Worm (Caenorhabditis elegans) whole organism, L3 larva: ENCODE data around the gene srd-49.

ENCODE experiments used
- R02D3.7 ChIP-seq: fragments of 150-350 bp; optimal IDR thresholded peaks from 2 replicates; lab custom pipeline; 2014; ENCODE audit warnings: missing biosample characterization, missing genetic modification characterization
- ZK546.5 ChIP-seq: sonication (generic microtip); optimal IDR thresholded peaks from 2 replicates; lab custom pipeline; 2017; ENCODE audit warnings: missing biosample characterization, missing genetic modification characterization
- aly-2 ChIP-seq: fragments of 150-350 bp; optimal IDR thresholded peaks from 2 replicates; lab custom pipeline; 2014; ENCODE audit warnings: missing biosample characterization, missing genetic modification characterization
- ama-1 ChIP-seq: fragments of 150-350 bp; optimal IDR thresholded peaks from 2 replicates; lab custom pipeline; 2018
- ceh-28 ChIP-seq: fragments of 150-350 bp; optimal IDR thresholded peaks from 2 replicates; lab custom pipeline; 2014; ENCODE audit warnings: missing biosample characterization, missing genetic modification reagents, missing genetic modification characterization
- ceh-82 ChIP-seq: fragments of 150-350 bp; optimal IDR thresholded peaks from 2 replicates; lab custom pipeline; 2014; ENCODE audit warnings: missing biosample characterization, missing genetic modification characterization
- daf-12 ChIP-seq: fragments of 150-350 bp; optimal IDR thresholded peaks from 2 replicates; lab custom pipeline; 2014; ENCODE audit warnings: missing biosample characterization, missing genetic modification reagents, missing genetic modification characterization
- egl-27 ChIP-seq: sonication (generic microtip); optimal IDR thresholded peaks from 4 replicates; lab custom pipeline; 2017; ENCODE audit warnings: missing biosample characterization, missing genetic modification reagents, missing genetic modification characterization
- egl-5 ChIP-seq: fragments of 150-350 bp; optimal IDR thresholded peaks from 2 replicates; lab custom pipeline; 2017; ENCODE audit warnings: missing biosample characterization, missing genetic modification reagents, missing genetic modification characterization, inconsistent platforms
- elt-1 ChIP-seq: fragments of 150-350 bp; optimal IDR thresholded peaks from 2 replicates; lab custom pipeline; 2014; ENCODE audit warnings: missing biosample characterization, missing genetic modification characterization
- elt-2 ChIP-seq: sonication (generic microtip); optimal IDR thresholded peaks from 2 replicates; lab custom pipeline; 2016; ENCODE audit warnings: missing genetic modification reagents, mild to moderate bottlenecking, missing genetic modification characterization, missing compliant biosample characterization
- elt-3 ChIP-seq, 3 experiments: fragments of 150-350 bp in 1 of 3; sonication (generic microtip) in 2 of 3; optimal IDR thresholded peaks; 2 replicates in 2 of 3; 4 replicates in 1 of 3; lab custom pipeline; 2014 to 2017; ENCODE audit warnings: missing biosample characterization in 3 of 3, missing genetic modification characterization in 3 of 3
- fkh-10 ChIP-seq: sonication (generic microtip); optimal IDR thresholded peaks from 2 replicates; lab custom pipeline; 2017; ENCODE audit warnings: missing biosample characterization, missing genetic modification reagents, missing genetic modification characterization
- fkh-2 ChIP-seq: fragments of 150-350 bp; optimal IDR thresholded peaks from 2 replicates; lab custom pipeline; 2014; ENCODE audit warnings: missing biosample characterization, missing genetic modification reagents, missing genetic modification characterization
- fos-1 ChIP-seq: fragments of 150-350 bp; optimal IDR thresholded peaks from 2 replicates; lab custom pipeline; 2014; ENCODE audit warnings: missing biosample characterization, missing genetic modification characterization
- jun-1 ChIP-seq: fragments of 150-350 bp; optimal IDR thresholded peaks from 2 replicates; lab custom pipeline; 2014; ENCODE audit warnings: missing biosample characterization, missing genetic modification reagents, missing genetic modification characterization
- mdl-1 ChIP-seq: fragments of 150-350 bp; optimal IDR thresholded peaks from 2 replicates; lab custom pipeline; 2014; ENCODE audit warnings: missing biosample characterization, missing genetic modification characterization
- nfya-1 ChIP-seq: sonication (generic microtip); optimal IDR thresholded peaks from 2 replicates; lab custom pipeline; 2017; ENCODE audit warnings: missing genetic modification characterization, mild to moderate bottlenecking, missing compliant biosample characterization, antibody characterized with exemption, moderate library complexity; ENCODE audit not compliant: insufficient read depth
- nhr-11 ChIP-seq: fragments of 150-350 bp; optimal IDR thresholded peaks from 2 replicates; lab custom pipeline; 2014; ENCODE audit warnings: missing biosample characterization, missing genetic modification characterization
- nhr-12 ChIP-seq: fragments of 150-350 bp; optimal IDR thresholded peaks from 2 replicates; lab custom pipeline; 2014; ENCODE audit warnings: missing biosample characterization, missing genetic modification characterization
- nhr-23 ChIP-seq: fragments of 150-350 bp; optimal IDR thresholded peaks from 2 replicates; lab custom pipeline; 2014; ENCODE audit warnings: missing biosample characterization, missing genetic modification reagents, missing genetic modification characterization
- nhr-237 ChIP-seq: fragments of 150-350 bp; optimal IDR thresholded peaks from 2 replicates; lab custom pipeline; 2014; ENCODE audit warnings: missing biosample characterization, missing genetic modification characterization
- nhr-25 ChIP-seq: sonication (generic microtip); optimal IDR thresholded peaks from 2 replicates; lab custom pipeline; 2017; ENCODE audit warnings: missing biosample characterization, missing genetic modification characterization
- nhr-43 ChIP-seq: sonication (generic microtip); optimal IDR thresholded peaks from 2 replicates; lab custom pipeline; 2016; ENCODE audit warnings: mild to moderate bottlenecking, missing genetic modification characterization, missing compliant biosample characterization; ENCODE audit not compliant: poor library complexity, severe bottlenecking
- nhr-67 ChIP-seq: fragments of 150-350 bp; optimal IDR thresholded peaks from 2 replicates; lab custom pipeline; 2014; ENCODE audit warnings: missing biosample characterization, missing genetic modification characterization
- nhr-76 ChIP-seq: fragments of 150-350 bp; sonication (generic microtip); optimal IDR thresholded peaks from 5 replicates; lab custom pipeline; 2014; ENCODE audit warnings: missing biosample characterization, missing genetic modification characterization
- pha-4 ChIP-seq: fragments of 150-350 bp; optimal IDR thresholded peaks from 2 replicates; lab custom pipeline; 2014; ENCODE audit warnings: missing biosample characterization, missing genetic modification reagents, missing genetic modification characterization
- pqm-1 ChIP-seq: fragments of 150-350 bp; optimal IDR thresholded peaks from 2 replicates; lab custom pipeline; 2017; ENCODE audit warnings: missing biosample characterization, missing genetic modification characterization, inconsistent platforms
- sea-2 ChIP-seq: fragments of 150-350 bp; sonication (generic microtip); optimal IDR thresholded peaks from 4 replicates; lab custom pipeline; 2014; ENCODE audit warnings: missing biosample characterization, missing genetic modification reagents, missing genetic modification characterization
- skn-1 ChIP-seq: fragments of 150-350 bp; optimal IDR thresholded peaks from 2 replicates; lab custom pipeline; 2014; ENCODE audit warnings: missing biosample characterization, missing genetic modification characterization
- snpc-4 ChIP-seq: fragments of 150-350 bp; optimal IDR thresholded peaks from 2 replicates; lab custom pipeline; 2014; ENCODE audit warnings: missing biosample characterization, missing genetic modification characterization
- unc-39 ChIP-seq: sonication (generic microtip); optimal IDR thresholded peaks from 4 replicates; lab custom pipeline; 2017; ENCODE audit warnings: missing biosample characterization, missing genetic modification characterization
- unc-62 ChIP-seq: fragments of 150-350 bp; sonication (generic microtip); optimal IDR thresholded peaks from 4 replicates; lab custom pipeline; 2014; ENCODE audit warnings: missing biosample characterization, missing genetic modification reagents, missing genetic modification characterization
- zag-1 ChIP-seq: fragments of 150-350 bp; optimal IDR thresholded peaks from 2 replicates; lab custom pipeline; 2014; ENCODE audit warnings: missing biosample characterization, missing genetic modification characterization
- ztf-11 ChIP-seq: fragments of 150-350 bp; optimal IDR thresholded peaks from 2 replicates; lab custom pipeline; 2014; ENCODE audit warnings: missing biosample characterization, missing genetic modification characterization

srd-49 gene

DNA sequence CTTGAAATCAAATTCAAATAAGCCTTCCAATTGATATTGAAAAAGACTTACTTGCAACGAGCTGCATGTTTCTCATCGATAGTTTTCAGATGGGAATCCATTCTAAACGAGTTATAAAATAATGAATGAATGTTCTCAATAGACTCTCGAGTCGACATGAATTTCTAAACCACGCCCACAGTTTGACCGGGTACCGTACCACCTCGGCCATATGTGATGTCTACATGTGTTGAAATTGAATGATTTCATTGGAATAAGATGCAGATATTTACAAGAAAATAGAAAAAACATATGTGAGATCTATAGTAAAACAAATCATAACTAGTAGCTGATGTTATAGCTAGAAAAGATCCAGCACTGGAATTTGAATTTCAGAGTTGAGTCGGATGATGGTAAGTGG is 4.0 kb upstream of the srd-49 start, which contains the start of gene R04B5.7:
TSS of gene R04B5.7 (minus strand) at position 101 of the 400 bp plus-strand sequence.
- no peak for TF ChIP-seq nhr-76 (tag; lab: Kevin White, UChicago)
- TF ChIP-seq skn-1 (tag; lab: Kevin White, UChicago) = no peak
- TF ChIP-seq nhr-11 = no peak

ce11 chrV:10091152-10091551 is 3.3 kb upstream of the srd-49 start, which contains the start of gene R04B5.11:
Gene R04B5.11, minus strand, starts transcription at chrV:10091252.
- TF ChIP-seq ZK546.5 (no peak), aly-2 (no peak), ztf-11 (tag; lab: Kevin White, UChicago) (no peak), nhr-237 (tag; lab: Kevin White, UChicago) (no peak), nhr-12 (tag; lab: Kevin White, UChicago) (no peak), elt-1 (tag; lab: Kevin White, UChicago) (no peak), nhr-11 (no peak), egl-27 (tag; lab: Kevin White, UChicago) (no peak), elt-3 (tag; optimal IDR thresholded peaks at IDR 0.05; lab: Kevin White, UChicago) (no peak), R02D3.7 (tag; lab: Kevin White, UChicago) (no peak), egl-5 (tag; lab: Kevin White, UChicago) (no peak), jun-1 (tag; lab: Kevin White, UChicago) (no peak), fos-1 (no peak), ceh-82 (no peak)

- no peak for TF ChIP-seq nhr-11
- TF ChIP-seq pqm-1 = peak; percentile 60
- no peak for TF ChIP-seq sea-2 (GFP tag; lab: Kevin White, UChicago)
- no peak for TF ChIP-seq zag-1 (tag; lab: Kevin White, UChicago)
- TF ChIP-seq nfya-1 (tag; lab: Kevin White, UChicago) = peak; percentile 62
- TF ChIP-seq elt-2 = peak; percentile 92
- TF ChIP-seq pha-4 = peak; percentile 12
- TF ChIP-seq unc-62 (GFP tag; lab: Kevin White, UChicago) = no peak
- no peak for TF ChIP-seq fkh-10
- no peak for TF ChIP-seq skn-1 (tag; lab: Kevin White, UChicago)
- TF ChIP-seq jun-1 (tag; lab: Kevin White, UChicago) = no peak
- no peak for TF ChIP-seq ama-1 (lab: Kevin White, UChicago)
- no peak for TF ChIP-seq ceh-28 (tag; lab: Kevin White, UChicago)
- no peak for TF ChIP-seq nhr-237 (tag; lab: Kevin White, UChicago)
- no peak for TF ChIP-seq fkh-2 (tag; lab: Kevin White, UChicago)
These were observed 2.5 kb downstream of the srd-49 start for ce11 chrV:10096932-10097331.

- TF ChIP-seq elt-2 = peak; percentile 61
- no peak for TF ChIP-seq ceh-28 (tag; lab: Kevin White, UChicago)
These were observed 4.0 kb downstream of the srd-49 start, which contains the start of gene ugt-47 for ce11 chrV:10098429-10098828. Gene ugt-47, minus strand, starts transcription at chrV:10098597.

DNA sequence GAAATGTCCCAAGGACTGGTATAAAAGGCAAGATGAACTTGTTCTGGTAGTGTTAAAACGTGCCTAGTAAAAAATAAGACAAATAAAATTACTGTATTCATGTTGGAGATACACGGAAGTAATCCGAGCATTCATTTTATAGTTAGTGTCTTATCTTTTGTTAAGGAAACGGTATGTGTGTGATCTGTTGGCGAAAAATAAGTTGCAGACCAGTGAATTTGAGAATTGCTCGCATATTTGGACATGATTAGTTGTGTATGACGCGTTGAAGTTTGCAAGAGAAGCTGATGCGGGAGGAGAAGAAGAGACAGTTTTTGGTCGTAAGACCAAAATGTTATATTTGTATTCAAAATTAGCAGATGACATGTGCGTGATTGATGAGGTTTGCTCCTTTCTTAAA is 7.4 kb downstream of the srd-49 start, which contains the start of gene C08B6.14:
TSS of gene C08B6.14 (minus strand) at position 101 of the 400 bp plus-strand sequence.
- TF ChIP-seq ZK546.5 = no peak
- no peak for TF ChIP-seq elt-3 (tag; optimal IDR thresholded peaks at IDR 0.05; lab: Kevin White, UChicago)
- no peak for TF ChIP-seq ama-1 (lab: Kevin White, UChicago)
- TF ChIP-seq nhr-43 (tag; lab: Kevin White, UChicago) = no peak
- TF ChIP-seq mdl-1 (tag; lab: Kevin White, UChicago) = no peak
- no peak for TF ChIP-seq jun-1 (tag; lab: Kevin White, UChicago)
- no peak for TF ChIP-seq aly-2
- TF ChIP-seq unc-39 = no peak
- no peak for TF ChIP-seq nhr-67
- TF ChIP-seq snpc-4 = no peak
- no peak for TF ChIP-seq daf-12

DNA sequence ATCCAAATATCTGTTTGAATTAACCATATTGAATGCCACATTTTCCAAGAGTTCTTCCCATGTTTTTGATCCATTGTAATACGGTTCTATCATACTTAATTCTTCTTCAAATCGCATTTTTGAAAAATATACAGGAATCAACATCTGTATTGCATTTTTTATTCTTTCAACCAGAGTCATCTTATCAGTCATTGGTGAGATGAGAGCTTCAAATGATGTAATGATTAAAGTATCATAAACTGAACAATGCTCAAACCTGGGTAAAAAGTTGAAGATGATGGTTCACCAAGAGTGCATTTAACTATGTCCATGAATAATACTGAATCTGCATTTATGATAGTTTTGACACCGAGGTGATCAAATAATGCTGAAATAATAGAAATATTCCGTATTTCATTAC is 9.3 kb downstream of the srd-49 start:
- TF ChIP-seq elt-2 = peak; percentile 69
- TF ChIP-seq ZK546.5 = no peak
- no peak for TF ChIP-seq nhr-23 (tag; lab: Kevin White, UChicago)
- peak; percentile 11 for TF ChIP-seq pqm-1
- no peak for TF ChIP-seq nhr-25 (tag; lab: Kevin White, UChicago)
- TF ChIP-seq, all 47 proteins: peak for 2
